Worm (Caenorhabditis elegans) whole organism, midembryonic: ENCODE data around the gene ttm-2.

Experiments used
- T22C8.4 ChIP-seq: fragments of 200-800 bp; sonication (Bioruptor generic); IDR thresholded peaks from 2 replicates; pipeline ENCODE4 v1.3.6; 2022; ENCODE audit warnings: missing genetic modification characterization, missing compliant biosample characterization
- cog-1 ChIP-seq: sonication (generic microtip); optimal IDR thresholded peaks from 2 replicates; lab custom pipeline; 2016; ENCODE audit warnings: missing genetic modification characterization, missing compliant biosample characterization
- flt-1 ChIP-seq: fragments of 200-800 bp; sonication (Bioruptor generic); IDR thresholded peaks from 2 replicates; pipeline ENCODE4 v1.3.6; 2022; ENCODE audit warnings: missing genetic modification characterization, missing compliant biosample characterization
- klf-2 ChIP-seq: fragments of 200-800 bp; sonication (Bioruptor generic); conservative IDR thresholded peaks from 2 replicates; pipeline ENCODE4 v1.3.6; 2022; ENCODE audit warnings: missing genetic modification reagents, missing genetic modification characterization, missing compliant biosample characterization
- med-1 ChIP-seq: sonication (generic microtip); optimal IDR thresholded peaks from 2 replicates; lab custom pipeline; 2017; ENCODE audit warnings: missing genetic modification characterization, mild to moderate bottlenecking, missing compliant biosample characterization, antibody characterized with exemption, missing genetic modification reagents; ENCODE audit not compliant: insufficient read depth
- ref-1 ChIP-seq: fragments of 200-800 bp; sonication (Bioruptor generic); conservative IDR thresholded peaks from 2 replicates; pipeline ENCODE4 v1.3.6; 2022; ENCODE audit warnings: missing genetic modification reagents, missing genetic modification characterization, missing compliant biosample characterization
- tab-1 ChIP-seq: fragments of 200-800 bp; sonication (Bioruptor generic); IDR thresholded peaks from 2 replicates; pipeline ENCODE4 v1.3.6; 2022; ENCODE audit warnings: missing genetic modification characterization, missing compliant biosample characterization
- ztf-23 ChIP-seq: fragments of 200-800 bp; sonication (Bioruptor generic); IDR thresholded peaks from 2 replicates; pipeline ENCODE4 v1.3.6; 2022; ENCODE audit warnings: missing genetic modification reagents, missing genetic modification characterization, missing compliant biosample characterization

- TF ChIP-seq med-1 (GFP tag; lab: Kevin White, UChicago) (no peak), ref-1 (GFP tag; lab: Robert Waterston, UW) (no peak), tab-1 (GFP tag; lab: Robert Waterston, UW) (no peak), cog-1 (no peak), flt-1 (no peak), ztf-23 (GFP tag; lab: Robert Waterston, UW) (no peak), klf-2 (no peak), T22C8.4 (GFP tag; lab: Robert Waterston, UW) (no peak)
These were observed 6.3 kb downstream of the ttm-2 start for ce11 chrII:4759835-4760234.
